Worm (Caenorhabditis elegans) whole organism, L4/young adult: ENCODE data around the gene C53C11.5.

Experiments used
- W03F9.2 ChIP-seq: fragments of 150-350 bp; optimal IDR thresholded peaks from 2 replicates; lab custom pipeline; 2014; ENCODE audit warnings: missing biosample characterization, missing genetic modification characterization
- dao-5 ChIP-seq: sonication (generic microtip); optimal IDR thresholded peaks from 2 replicates; lab custom pipeline; 2016; ENCODE audit warnings: missing genotype, missing genetic modification characterization, moderate library complexity, missing compliant biosample characterization
- him-1 ChIP-seq: sonication (generic microtip); optimal IDR thresholded peaks from 2 replicates; lab custom pipeline; 2016; ENCODE audit warnings: missing genotype, missing genetic modification reagents, missing genetic modification characterization, missing compliant biosample characterization

DNA sequence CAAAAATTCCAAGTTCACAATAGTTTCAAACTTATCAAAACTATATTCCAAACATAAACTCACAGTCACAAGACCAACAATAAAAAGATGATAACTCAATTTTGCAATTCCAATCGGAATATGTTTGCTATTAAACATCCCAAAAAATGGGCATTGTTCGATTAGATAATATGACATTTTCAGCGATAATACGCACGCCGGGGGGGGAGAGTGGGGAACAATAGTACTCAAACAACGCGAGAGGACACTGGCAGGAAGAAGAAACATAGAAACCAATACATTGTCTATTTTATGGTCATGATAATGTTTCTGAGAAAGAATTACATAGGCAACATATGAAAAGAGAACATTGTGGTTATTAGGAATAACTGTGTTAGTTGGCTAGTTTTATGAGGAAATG, 42.0 kb downstream of the C53C11.5 start:
- no peak for TF ChIP-seq him-1 (tag; lab: Kevin White, UChicago)
- no peak for TF ChIP-seq dao-5
- no peak for TF ChIP-seq W03F9.2 (tag; lab: Kevin White, UChicago)
